Fruit fly (Drosophila melanogaster) whole organism, embryonic: ENCODE data around the gene rumi.

ENCODE experiments used
- Atf6 ChIP-seq: fragments of 200-800 bp; sonication (Bioruptor generic); IDR thresholded peaks from 2 replicates; pipeline ENCODE4 v1.3.6; 2022; ENCODE audit warnings: missing biosample characterization, missing genetic modification characterization
- CG10209 ChIP-seq: fragments of 200-800 bp; sonication (Bioruptor generic); optimal IDR thresholded peaks from 3 replicates; lab custom pipeline; 2017; ENCODE audit warnings: missing biosample characterization, mild to moderate bottlenecking, missing genetic modification characterization, missing genetic modification reagents
- CG10274 ChIP-seq: fragments of 200-800 bp; sonication (Bioruptor generic); optimal IDR thresholded peaks from 3 replicates; lab custom pipeline; 2017; ENCODE audit warnings: missing biosample characterization, mild to moderate bottlenecking, missing genetic modification characterization
- CG11085 ChIP-seq: fragments of 200-800 bp; sonication (Bioruptor generic); IDR thresholded peaks from 2 replicates; pipeline ENCODE4 v1.3.6; 2022; ENCODE audit warnings: missing biosample characterization, missing genetic modification characterization
- CG12155 ChIP-seq: fragments of 200-800 bp; sonication (Bioruptor generic); optimal IDR thresholded peaks from 3 replicates; lab custom pipeline; 2016; ENCODE audit warnings: missing biosample characterization, missing genetic modification characterization
- CG12744 ChIP-seq: fragments of 200-800 bp; sonication (Bioruptor generic); optimal IDR thresholded peaks from 2 replicates; lab custom pipeline; 2016; ENCODE audit warnings: missing biosample characterization, missing genetic modification characterization
- CG13424 ChIP-seq: fragments of 200-800 bp; sonication (Bioruptor generic); optimal IDR thresholded peaks from 2 replicates; lab custom pipeline; 2019; ENCODE audit warnings: missing biosample characterization, mild to moderate bottlenecking, missing genetic modification characterization, moderate library complexity
- CG15514 ChIP-seq: fragments of 200-800 bp; sonication (Bioruptor generic); optimal IDR thresholded peaks from 3 replicates; lab custom pipeline; 2017; ENCODE audit warnings: missing biosample characterization, missing genetic modification characterization, mild to moderate bottlenecking, moderate library complexity, missing genetic modification reagents
- CG15696 ChIP-seq: fragments of 200-800 bp; sonication (Bioruptor generic); optimal IDR thresholded peaks from 2 replicates; lab custom pipeline; 2019; ENCODE audit warnings: missing biosample characterization, mild to moderate bottlenecking, missing genetic modification characterization, moderate library complexity
- CG17328 ChIP-seq: fragments of 200-800 bp; sonication (Bioruptor generic); IDR thresholded peaks from 2 replicates; pipeline ENCODE4 v1.3.6; 2022; ENCODE audit warnings: missing biosample characterization, missing genetic modification characterization
- CG17802 ChIP-seq: fragments of 200-800 bp; sonication (Bioruptor generic); optimal IDR thresholded peaks from 2 replicates; lab custom pipeline; 2018; ENCODE audit warnings: missing biosample characterization, mild to moderate bottlenecking, missing genetic modification characterization, moderate library complexity
- CG1792 ChIP-seq: fragments of 200-800 bp; sonication (Bioruptor generic); optimal IDR thresholded peaks from 2 replicates; lab custom pipeline; 2016; ENCODE audit warnings: missing biosample characterization, missing genetic modification characterization
- CG18476 ChIP-seq: fragments of 200-800 bp; sonication (Bioruptor generic); optimal IDR thresholded peaks from 2 replicates; lab custom pipeline; 2016; ENCODE audit warnings: missing biosample characterization, mild to moderate bottlenecking, missing genetic modification characterization
- CG32532 ChIP-seq: fragments of 200-800 bp; sonication (Bioruptor generic); IDR thresholded peaks from 2 replicates; pipeline ENCODE4 v1.3.6; 2022; ENCODE audit warnings: missing biosample characterization, missing genetic modification characterization
- CG3281 ChIP-seq: fragments of 200-800 bp; sonication (Bioruptor generic); optimal IDR thresholded peaks from 3 replicates; lab custom pipeline; 2017; ENCODE audit warnings: missing biosample characterization, mild to moderate bottlenecking, missing genetic modification characterization
- CG34376 ChIP-seq: fragments of 200-800 bp; sonication (Bioruptor generic); optimal IDR thresholded peaks from 2 replicates; lab custom pipeline; 2018; ENCODE audit warnings: missing biosample characterization, mild to moderate bottlenecking, missing genetic modification characterization
- CG3847 ChIP-seq: fragments of 200-800 bp; sonication (Bioruptor generic); IDR thresholded peaks from 2 replicates; pipeline ENCODE4 v1.3.6; 2022; ENCODE audit warnings: missing biosample characterization, missing genetic modification characterization
- CG5953 ChIP-seq: fragments of 200-800 bp; sonication (Bioruptor generic); IDR thresholded peaks from 2 replicates; pipeline ENCODE4 v1.3.6; 2022; ENCODE audit warnings: missing biosample characterization, missing genetic modification characterization
- CG6272 ChIP-seq: fragments of 200-800 bp; sonication (Bioruptor generic); IDR thresholded peaks from 2 replicates; pipeline ENCODE4 v1.3.6; 2022; ENCODE audit warnings: missing biosample characterization, missing genetic modification characterization
- CG7556 ChIP-seq: fragments of 200-800 bp; sonication (Bioruptor generic); optimal IDR thresholded peaks from 2 replicates; lab custom pipeline; 2017; ENCODE audit warnings: missing biosample characterization, mild to moderate bottlenecking, missing genetic modification characterization
- Dip2 ChIP-seq: fragments of 200-800 bp; sonication (Bioruptor generic); IDR thresholded peaks from 2 replicates; pipeline ENCODE4 v1.3.6; 2022; ENCODE audit warnings: missing biosample characterization, missing genetic modification characterization
- Dll ChIP-seq: fragments of 200-800 bp; sonication (Bioruptor generic); IDR thresholded peaks from 4 replicates; pipeline ENCODE4 v1.3.6; 2022; ENCODE audit warnings: missing biosample characterization, missing genetic modification characterization; ENCODE audit not compliant: partially characterized antibody
- Elba2 ChIP-seq: fragments of 200-800 bp; sonication (Bioruptor generic); optimal IDR thresholded peaks from 3 replicates; lab custom pipeline; 2016; ENCODE audit warnings: missing biosample characterization, missing genetic modification characterization
- H2.0 ChIP-seq: fragments of 200-800 bp; sonication (Bioruptor generic); IDR thresholded peaks from 2 replicates; pipeline ENCODE4 v1.3.6; 2022; ENCODE audit warnings: missing biosample characterization, missing genetic modification characterization
- HmgZ ChIP-seq: fragments of 200-800 bp; sonication (Bioruptor generic); optimal IDR thresholded peaks from 2 replicates; lab custom pipeline; 2018; ENCODE audit warnings: missing biosample characterization, mild to moderate bottlenecking, missing genetic modification characterization
- Hr51 ChIP-seq, 2 experiments: fragments of 200-800 bp; sonication (Bioruptor generic); optimal IDR thresholded peaks; 2 replicates in 1 of 2; 3 replicates in 1 of 2; lab custom pipeline; 2016 to 2018; ENCODE audit warnings: missing biosample characterization in 2 of 2, missing genetic modification characterization in 2 of 2, mild to moderate bottlenecking in 1 of 2, moderate library complexity in 1 of 2
- MESR4 ChIP-seq: fragments of 200-800 bp; sonication (Bioruptor generic); optimal IDR thresholded peaks from 2 replicates; lab custom pipeline; 2018; ENCODE audit warnings: missing biosample characterization, mild to moderate bottlenecking, missing genetic modification characterization, moderate library complexity
- MTF-1 ChIP-seq: fragments of 200-800 bp; sonication (Bioruptor generic); optimal IDR thresholded peaks from 2 replicates; lab custom pipeline; 2018; ENCODE audit warnings: missing biosample characterization, mild to moderate bottlenecking, missing genetic modification characterization, borderline replicate concordance
- NK7.1 ChIP-seq: fragments of 200-800 bp; sonication (Bioruptor generic); optimal IDR thresholded peaks from 3 replicates; lab custom pipeline; 2016; ENCODE audit warnings: missing biosample characterization, missing genetic modification characterization
- Rx ChIP-seq: fragments of 200-800 bp; sonication (Bioruptor generic); IDR thresholded peaks from 2 replicates; pipeline ENCODE4 v1.3.6; 2022; ENCODE audit warnings: missing biosample characterization, missing genetic modification characterization
- Sox102F ChIP-seq: fragments of 200-800 bp; sonication (Bioruptor generic); optimal IDR thresholded peaks from 2 replicates; lab custom pipeline; 2018; ENCODE audit warnings: missing biosample characterization, mild to moderate bottlenecking, missing genetic modification characterization, moderate library complexity
- TFAM ChIP-seq: fragments of 200-800 bp; sonication (Bioruptor generic); optimal IDR thresholded peaks from 2 replicates; lab custom pipeline; 2017; ENCODE audit warnings: missing biosample characterization, missing genetic modification characterization, inconsistent platforms
- Vsx1 ChIP-seq: fragments of 200-800 bp; sonication (Bioruptor generic); optimal IDR thresholded peaks from 2 replicates; lab custom pipeline; 2017; ENCODE audit warnings: missing biosample characterization, mild to moderate bottlenecking, missing genetic modification characterization, missing genetic modification reagents
- YL-1 ChIP-seq: fragments of 200-800 bp; sonication (Bioruptor generic); optimal IDR thresholded peaks from 3 replicates; lab custom pipeline; 2017; ENCODE audit warnings: missing biosample characterization, mild to moderate bottlenecking, missing genetic modification characterization
- bab2 ChIP-seq: fragments of 200-800 bp; sonication (Bioruptor generic); optimal IDR thresholded peaks from 2 replicates; lab custom pipeline; 2016; ENCODE audit warnings: missing biosample characterization, missing genetic modification characterization
- bbx ChIP-seq: fragments of 200-800 bp; sonication (Bioruptor generic); IDR thresholded peaks from 2 replicates; pipeline ENCODE4 v1.3.6; 2022; ENCODE audit warnings: missing biosample characterization, missing genetic modification characterization; ENCODE audit not compliant: partially characterized antibody
- cwo ChIP-seq: fragments of 200-800 bp; sonication (Bioruptor generic); optimal IDR thresholded peaks from 3 replicates; lab custom pipeline; 2017; ENCODE audit warnings: missing biosample characterization, missing genetic modification characterization, mild to moderate bottlenecking, moderate library complexity, missing genetic modification reagents
- ftz-f1 ChIP-seq: fragments of 200-800 bp; sonication (Bioruptor generic); optimal IDR thresholded peaks from 2 replicates; lab custom pipeline; 2016; ENCODE audit warnings: missing biosample characterization, missing genetic modification characterization
- lilli ChIP-seq: fragments of 200-800 bp; sonication (Bioruptor generic); optimal IDR thresholded peaks from 3 replicates; lab custom pipeline; 2016; ENCODE audit warnings: missing biosample characterization, missing genetic modification characterization
- oc ChIP-seq: fragments of 200-800 bp; sonication (Bioruptor generic); optimal IDR thresholded peaks from 2 replicates; lab custom pipeline; 2018; ENCODE audit warnings: missing biosample characterization, mild to moderate bottlenecking, missing genetic modification characterization, moderate library complexity
- ro ChIP-seq: fragments of 200-800 bp; sonication (Bioruptor generic); IDR thresholded peaks from 2 replicates; pipeline ENCODE4 v1.3.6; 2022; ENCODE audit warnings: missing biosample characterization, missing genetic modification characterization
- salm ChIP-seq: fragments of 200-800 bp; sonication (Bioruptor generic); optimal IDR thresholded peaks from 2 replicates; lab custom pipeline; 2018; ENCODE audit warnings: missing biosample characterization, mild to moderate bottlenecking, missing genetic modification characterization
- sob ChIP-seq: fragments of 200-800 bp; sonication (Bioruptor generic); IDR thresholded peaks from 2 replicates; pipeline ENCODE4 v1.3.6; 2022; ENCODE audit warnings: missing biosample characterization, missing genetic modification characterization
- sr ChIP-seq: fragments of 200-800 bp; sonication (Bioruptor generic); IDR thresholded peaks from 3 replicates; pipeline ENCODE4 v1.3.6; 2022; ENCODE audit warnings: missing biosample characterization, missing genetic modification characterization
- stc ChIP-seq: fragments of 200-800 bp; sonication (Bioruptor generic); IDR thresholded peaks from 2 replicates; pipeline ENCODE4 v1.3.6; 2022; ENCODE audit warnings: missing biosample characterization, missing genetic modification characterization
- stwl ChIP-seq: fragments of 200-800 bp; sonication (Bioruptor generic); optimal IDR thresholded peaks from 3 replicates; lab custom pipeline; 2018; ENCODE audit warnings: missing biosample characterization, mild to moderate bottlenecking, missing genetic modification characterization, moderate library complexity
- zen2 ChIP-seq: fragments of 200-800 bp; sonication (Bioruptor generic); IDR thresholded peaks from 3 replicates; pipeline ENCODE4 v1.3.6; 2022; ENCODE audit warnings: missing biosample characterization, missing genetic modification characterization; ENCODE audit not compliant: partially characterized antibody

Gene rumi

DNA sequence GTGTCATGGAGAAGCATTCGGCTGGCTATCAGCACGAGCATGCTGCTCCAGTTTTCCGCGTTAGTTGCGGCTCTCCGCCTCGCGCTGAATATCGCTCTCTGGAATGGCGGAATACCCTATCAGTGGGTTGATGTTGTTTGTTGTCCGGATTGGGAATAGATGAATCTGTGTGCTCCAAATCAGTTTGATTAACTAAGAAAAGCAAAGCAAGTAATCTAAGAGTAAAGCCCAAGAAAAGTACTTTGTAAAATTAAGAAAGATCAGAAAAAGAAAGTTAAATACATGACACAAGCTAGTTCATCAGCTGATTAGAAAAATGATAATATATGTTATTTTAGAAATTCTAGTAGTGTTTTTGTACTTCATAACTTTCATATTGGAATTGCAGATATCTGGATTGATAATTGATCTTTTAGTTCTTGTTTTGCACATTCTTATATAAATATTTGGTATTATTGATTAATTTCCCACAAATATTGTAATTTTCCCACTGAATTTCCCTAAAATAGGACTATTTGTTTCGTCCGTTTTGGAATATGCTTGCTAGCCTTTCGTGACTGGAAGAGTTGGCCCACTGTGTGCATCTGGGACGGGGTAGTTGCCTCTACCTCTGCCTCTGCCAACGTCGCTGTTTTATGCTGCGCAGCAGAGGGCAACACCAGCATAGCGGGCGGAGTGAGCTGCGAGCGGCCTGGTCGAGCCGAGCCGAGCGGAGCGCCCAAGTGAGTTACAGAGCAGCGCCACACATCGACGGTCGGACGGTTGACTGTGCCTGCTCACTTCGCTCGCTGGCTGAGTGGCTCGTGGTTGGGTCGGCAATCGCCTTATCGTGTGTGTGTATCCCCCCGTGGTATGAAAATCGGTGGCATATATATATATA, 3.7 kb upstream of the rumi start (continued):
- TF ChIP-seq CG5953 (GFP tag; lab: Robert Waterston, UW) = 0 out of 2 replicates have a peak, but pooled peaks have one; percentile 4
- no peak for TF ChIP-seq Dip2 (GFP tag; lab: Robert Waterston, UW)
- TF ChIP-seq CG10274 = peak; percentile 8
- peak in 1 of 2 experiments; percentile 80 for TF ChIP-seq Hr51 (GFP tag; optimal IDR thresholded peaks at IDR 0.05; lab: Kevin White, UChicago)
- no peak for TF ChIP-seq salm (tag; lab: Kevin White, UChicago)
- peak; percentile 41; the same call in 1 of the 2 replicates for TF ChIP-seq CG3847 (GFP tag; lab: Robert Waterston, UW)
- peak; percentile 64 for TF ChIP-seq CG15514 (GFP tag; lab: Kevin White, UChicago)
- TF ChIP-seq CG10209 (GFP tag; lab: Kevin White, UChicago) = peak; percentile 61
- peak; percentile 51 for TF ChIP-seq Vsx1
- TF ChIP-seq oc (tag; lab: Kevin White, UChicago) = no peak
- peak; percentile 1 for TF ChIP-seq CG1792
- TF ChIP-seq CG18476 = peak; percentile 46
- TF ChIP-seq NK7.1 (GFP tag; lab: Kevin White, UChicago) = no peak
- TF ChIP-seq ftz-f1 = peak; percentile 51
- peak; percentile 6 for TF ChIP-seq MESR4 (GFP tag; lab: Kevin White, UChicago)
- peak; percentile 71 for TF ChIP-seq CG3281
- no peak for TF ChIP-seq Elba2
- TF ChIP-seq zen2 (GFP tag; lab: Robert Waterston, UW) = 0 out of 3 replicates have a peak, but pooled peaks have one; percentile 5
- no peak; the same call in 1 of the 2 replicates for TF ChIP-seq CG11085 (GFP tag; lab: Robert Waterston, UW)
- TF ChIP-seq stc (GFP tag; lab: Robert Waterston, UW) = peak; percentile 10; the same call in 1 of the 2 replicates
- TF ChIP-seq Rx (GFP tag; lab: Robert Waterston, UW) = peak; percentile 57
- TF ChIP-seq CG34376 (GFP tag; lab: Kevin White, UChicago) = no peak
- TF ChIP-seq sob (GFP tag; lab: Robert Waterston, UW) = peak; percentile 56
- peak; percentile 61 for TF ChIP-seq bbx
- peak; percentile 68 for TF ChIP-seq CG17328
- TF ChIP-seq Dll = no peak
- peak; percentile 75 for TF ChIP-seq CG32532
- peak; percentile 89 for TF ChIP-seq CG7556
- peak; percentile 52; the same call in 1 of the 2 replicates for TF ChIP-seq CG6272 (GFP tag; lab: Robert Waterston, UW)
- TF ChIP-seq HmgZ = no peak
- TF ChIP-seq CG15696 (tag; lab: Kevin White, UChicago) = no peak
- peak; percentile 73 for TF ChIP-seq Sox102F (GFP tag; lab: Kevin White, UChicago)
- TF ChIP-seq sr (GFP tag; lab: Robert Waterston, UW) = 0 out of 3 replicates have a peak, but pooled peaks have one; percentile 28
- TF ChIP-seq CG12744 (GFP tag; lab: Kevin White, UChicago) = no peak
- peak; percentile 58 for TF ChIP-seq H2.0
- TF ChIP-seq TFAM (GFP tag; lab: Kevin White, UChicago) = no peak
- TF ChIP-seq ro (GFP tag; lab: Robert Waterston, UW) = no peak; the same call in 1 of the 2 replicates
- TF ChIP-seq CG13424 (tag; lab: Kevin White, UChicago) = peak; percentile 79
- TF ChIP-seq cwo (GFP tag; lab: Kevin White, UChicago) = peak; percentile 45
- no peak for TF ChIP-seq stwl (tag; lab: Kevin White, UChicago)
- peak; percentile 58 for TF ChIP-seq lilli (GFP tag; lab: Kevin White, UChicago)
- no peak for TF ChIP-seq YL-1 (GFP tag; lab: Kevin White, UChicago)
- no peak for TF ChIP-seq CG17802
- no peak for TF ChIP-seq MTF-1 (GFP tag; lab: Kevin White, UChicago)
- TF ChIP-seq CG12155 (GFP tag; lab: Kevin White, UChicago) = peak; percentile 36
- TF ChIP-seq Atf6 (GFP tag; lab: Robert Waterston, UW) = no peak
- peak; percentile 35 for TF ChIP-seq bab2
